Fruit fly (Drosophila melanogaster): ENCODE measurements around the gene Pxt.

The Pxt gene

DNA sequence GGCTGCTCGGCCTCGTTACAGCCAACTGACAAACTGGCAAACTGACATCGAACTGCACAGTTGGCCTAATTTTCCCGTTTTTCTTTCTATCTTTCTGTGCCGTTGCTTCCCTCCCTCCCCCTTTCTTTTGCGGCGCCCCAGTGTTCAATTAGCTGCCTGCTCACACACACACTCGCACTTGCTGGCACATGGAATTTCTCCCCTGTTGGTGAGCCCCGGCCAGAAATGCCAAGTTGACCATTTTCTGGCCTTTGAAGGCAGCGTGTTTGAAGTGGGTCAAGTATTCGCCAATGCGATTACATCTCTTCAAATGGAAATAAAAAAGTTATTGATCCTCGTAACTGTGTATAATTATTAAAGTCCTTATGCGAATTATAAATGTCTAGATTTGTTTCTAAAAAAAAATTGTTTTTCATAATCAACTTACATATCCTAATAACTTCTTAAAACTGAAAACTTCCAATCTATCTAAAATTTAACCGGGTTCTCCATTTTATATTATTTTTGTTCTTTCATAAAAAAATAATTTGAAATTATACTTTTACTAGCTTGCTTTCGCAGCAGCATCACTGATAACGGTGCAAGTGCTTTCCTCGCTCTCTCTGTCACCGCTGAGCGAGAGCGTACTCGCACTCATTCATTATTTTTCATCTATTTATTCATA lies 38.5 kb upstream of the Pxt start (continued):
- TF ChIP-seq CG12299 (tag; optimal IDR thresholded peaks at IDR 0.05) (no peak), CG6791 (GFP tag; IDR thresholded peaks at IDR 0.05; ENCODE audit: partially characterized antibody) (no peak), bbx (GFP tag; IDR thresholded peaks at IDR 0.05; ENCODE audit: partially characterized antibody) (no peak), Sry-δ (GFP tag; optimal IDR thresholded peaks at IDR 0.05) (peak; percentile 5), Kr (GFP tag; optimal IDR thresholded peaks at IDR 0.05) (no peak), Nf-YA (GFP tag; IDR thresholded peaks at IDR 0.05) (no peak), CG1647 (GFP tag; optimal IDR thresholded peaks at IDR 0.05) (no peak), CG11093 (GFP tag; IDR thresholded peaks at IDR 0.05) (no peak), dmrt11E (tag; optimal IDR thresholded peaks at IDR 0.05) (peak; percentile 44), CG1792 (GFP tag; optimal IDR thresholded peaks at IDR 0.05) (no peak), CG34376 (GFP tag; optimal IDR thresholded peaks at IDR 0.05) (no peak), CG14667 (GFP tag; IDR thresholded peaks at IDR 0.05) (no peak), Adf1 (GFP tag; IDR thresholded peaks at IDR 0.05) (no peak), sug (tag; optimal IDR thresholded peaks at IDR 0.05) (no peak), bowl (GFP tag; IDR thresholded peaks at IDR 0.05) (no peak), CG13624 (GFP tag; optimal IDR thresholded peaks at IDR 0.05) (no peak), CG2875 (GFP tag; optimal IDR thresholded peaks at IDR 0.05) (peak; percentile 48), Lim3 (GFP tag; IDR thresholded peaks at IDR 0.05) (no peak), Atf6 (GFP tag; IDR thresholded peaks at IDR 0.05) (no peak), CG8924 (tag; optimal IDR thresholded peaks at IDR 0.05) (peak; percentile 40), CG12942 (GFP tag; optimal IDR thresholded peaks at IDR 0.05) (peak; percentile 38), NFAT (GFP tag; IDR thresholded peaks at IDR 0.05) (no peak), CG16863 (GFP tag; optimal IDR thresholded peaks at IDR 0.05) (no peak), HmgZ (tag; optimal IDR thresholded peaks at IDR 0.05) (no peak), CG31224 (GFP tag; IDR thresholded peaks at IDR 0.05) (no peak), CG30403 (GFP tag; optimal IDR thresholded peaks at IDR 0.05) (peak; percentile 74), CG7839 (tag; optimal IDR thresholded peaks at IDR 0.05) (peak; percentile 50), CG6689 (GFP tag; IDR thresholded peaks at IDR 0.05) (no peak), Rfx (GFP tag; IDR thresholded peaks at IDR 0.05) (no peak), CG31441 (GFP tag; IDR thresholded peaks at IDR 0.05) (no peak), repo (GFP tag; optimal IDR thresholded peaks at IDR 0.05) (no peak), Sox100B (GFP tag; optimal IDR thresholded peaks at IDR 0.05) (no peak), H2.0 (GFP tag; IDR thresholded peaks at IDR 0.05) (no peak), wor (GFP tag; IDR thresholded peaks at IDR 0.05) (no peak), amos (GFP tag; IDR thresholded peaks at IDR 0.05; ENCODE audit: partially characterized antibody) (no peak), dysf (GFP tag; IDR thresholded peaks at IDR 0.05) (0 out of 3 replicates have a peak, but pooled peaks have one; percentile 43), Gug (GFP tag; IDR thresholded peaks at IDR 0.05) (no peak), Six4 (GFP tag; optimal IDR thresholded peaks at IDR 0.05) (peak; percentile 46), CG5245 (GFP tag; optimal IDR thresholded peaks at IDR 0.05) (no peak), CG9817 (tag; optimal IDR thresholded peaks at IDR 0.05) (no peak), emc (GFP tag; optimal IDR thresholded peaks at IDR 0.05) (no peak), grn (GFP tag; optimal IDR thresholded peaks at IDR 0.05) (no peak), MTF-1 (GFP tag; optimal IDR thresholded peaks at IDR 0.05; ENCODE audit: borderline replicate concordance) (no peak), Neu2 (GFP tag; optimal IDR thresholded peaks at IDR 0.05; ENCODE audit: borderline replicate concordance) (no peak), CG17361 (GFP tag; IDR thresholded peaks at IDR 0.05) (no peak), hb (GFP tag; IDR thresholded peaks at IDR 0.05; ENCODE audit: partially characterized antibody) (no peak), CG4820 (GFP tag; optimal IDR thresholded peaks at IDR 0.05) (peak; percentile 35), CG7556 (GFP tag; optimal IDR thresholded peaks at IDR 0.05) (peak; percentile 80), klu (GFP tag; IDR thresholded peaks at IDR 0.05) (no peak), row (GFP tag; IDR thresholded peaks at IDR 0.05) (peak; percentile 82), BEAF-32 (GFP tag; optimal IDR thresholded peaks at IDR 0.05) (no peak)

Data from whole organism, embryonic.